Worm (Caenorhabditis elegans) whole organism, early embryonic: ENCODE data around the gene C18D11.10.

Experiments
- B0310.2 ChIP-seq: sonication (generic microtip); optimal IDR thresholded peaks from 2 replicates; lab custom pipeline; 2016; ENCODE audit warnings: mild to moderate bottlenecking, missing genetic modification characterization, missing compliant biosample characterization
- aly-1 ChIP-seq: sonication (generic microtip); optimal IDR thresholded peaks from 2 replicates; lab custom pipeline; 2016; ENCODE audit warnings: missing genetic modification characterization, missing compliant biosample characterization
- ama-1 ChIP-seq: fragments of 150-350 bp; optimal IDR thresholded peaks from 2 replicates; lab custom pipeline; 2014
- ets-7 ChIP-seq: sonication (generic microtip); optimal IDR thresholded peaks from 2 replicates; lab custom pipeline; 2016; ENCODE audit warnings: missing genotype, missing genetic modification characterization, missing compliant biosample characterization
- hmbx-1 ChIP-seq: sonication (generic microtip); optimal IDR thresholded peaks from 2 replicates; lab custom pipeline; 2016; ENCODE audit warnings: mild to moderate bottlenecking, missing genetic modification characterization, missing compliant biosample characterization
- hnd-1 ChIP-seq: sonication (generic microtip); optimal IDR thresholded peaks from 2 replicates; lab custom pipeline; 2016; ENCODE audit warnings: missing genetic modification characterization, missing compliant biosample characterization
- tbx-37 ChIP-seq: fragments of 200-800 bp; sonication (Bioruptor generic); conservative IDR thresholded peaks from 2 replicates; pipeline ENCODE4 v1.3.6; 2022; ENCODE audit warnings: missing genetic modification reagents, missing genetic modification characterization, missing compliant biosample characterization
- tra-4 ChIP-seq: sonication (generic microtip); optimal IDR thresholded peaks from 2 replicates; lab custom pipeline; 2017; ENCODE audit warnings: missing genetic modification characterization, missing compliant biosample characterization

- TF ChIP-seq ama-1 (lab: Kevin White, UChicago) (no peak), B0310.2 (tag; lab: Kevin White, UChicago) (no peak), tbx-37 (GFP tag; lab: Robert Waterston, UW) (no peak), hnd-1 (tag; lab: Kevin White, UChicago) (no peak), hmbx-1 (tag; lab: Kevin White, UChicago) (no peak), ets-7 (tag; lab: Kevin White, UChicago) (no peak), aly-1 (no peak), tra-4 (no peak)
Observed at ce11 chrIII:11841728-11842127, 34.2 kb downstream of the C18D11.10 start.
